Worm (Caenorhabditis elegans): ENCODE data around the gene srd-39.

The srd-39 gene

ce11 chrX:13283462-13283861, 16.9 kb downstream of the srd-39 start (continued):
- no peak for TF ChIP-seq nhr-77 (tag; optimal IDR thresholded peaks at IDR 0.05)
- 0 out of 2 replicates have a peak, but pooled peaks have one; percentile 46 for TF ChIP-seq lin-1 (GFP tag; IDR thresholded peaks at IDR 0.05)
- TF ChIP-seq madf-5 (GFP tag; IDR thresholded peaks at IDR 0.05) = 0 out of 4 replicates have a peak, but pooled peaks of 1 of the 2 experiments have one; percentile 55
- TF ChIP-seq ceh-82 (tag; optimal IDR thresholded peaks at IDR 0.05) = no peak
- no peak for TF ChIP-seq nhr-10 (tag; optimal IDR thresholded peaks at IDR 0.05)
- no peak for TF ChIP-seq lin-38 (GFP tag; IDR thresholded peaks at IDR 0.05)
- TF ChIP-seq fkh-10 (GFP tag; optimal IDR thresholded peaks at IDR 0.05) = no peak
- TF ChIP-seq lin-29 (GFP tag; IDR thresholded peaks at IDR 0.05) = no peak
- no peak for TF ChIP-seq nhr-11 (tag; optimal IDR thresholded peaks at IDR 0.05)
- no peak for TF ChIP-seq mes-2 (tag; optimal IDR thresholded peaks at IDR 0.05; ENCODE audit: poor library complexity, severe bottlenecking)
- TF ChIP-seq ceh-32 (tag; optimal IDR thresholded peaks at IDR 0.05; ENCODE audit: poor library complexity) = no peak
- TF ChIP-seq D1046.2 (GFP tag; IDR thresholded peaks at IDR 0.05) = no peak; the same call in 1 of the 2 replicates

ce11 chrX:13278876-13279275, 21.5 kb downstream of the srd-39 start, which contains the start of gene phf-33:
TSS of gene phf-33 (minus strand) at chrX:13278976.
- TF ChIP-seq lin-38 (GFP tag; IDR thresholded peaks at IDR 0.05) (no peak), snpc-1.2 (GFP tag; IDR thresholded peaks at IDR 0.05) (no peak), D1046.2 (GFP tag; IDR thresholded peaks at IDR 0.05) (no peak), gei-8 (GFP tag; optimal IDR thresholded peaks at IDR 0.05) (no peak), T26A8.4 (GFP tag; IDR thresholded peaks at IDR 0.05) (no peak), aly-2 (tag; optimal IDR thresholded peaks at IDR 0.05) (no peak), attf-4 (tag; optimal IDR thresholded peaks at IDR 0.05) (no peak), F44E2.7 (GFP tag; IDR thresholded peaks at IDR 0.05) (no peak), madf-9 (GFP tag; conservative IDR thresholded peaks at IDR 0.05) (no peak), dmd-9 (GFP tag; IDR thresholded peaks at IDR 0.05) (no peak), ces-1 (GFP tag; optimal IDR thresholded peaks at IDR 0.05) (no peak), egl-43 (GFP tag; IDR thresholded peaks at IDR 0.05) (no peak), zag-1 (tag; optimal IDR thresholded peaks at IDR 0.05) (no peak), nhr-42 (GFP tag; IDR thresholded peaks at IDR 0.05) (no peak)

- TF ChIP-seq lin-29 (GFP tag; IDR thresholded peaks at IDR 0.05) = no peak
These were observed 26.3 kb downstream of the srd-39 start, which contains the start of gene cyp-14A3 for ce11 chrX:13274102-13274501. TSS of gene cyp-14A3 (minus strand) at chrX:13274202.

ce11 chrX:13269586-13269985, 30.8 kb downstream of the srd-39 start, which contains the start of gene cyp-14A2:
TSS of gene cyp-14A2 (minus strand) at chrX:13269686.
- TF ChIP-seq lin-38 (GFP tag; IDR thresholded peaks at IDR 0.05) (no peak), dmd-6 (GFP tag; IDR thresholded peaks at IDR 0.05) (peak; percentile 42), Y5F2A.4 (GFP tag; optimal IDR thresholded peaks at IDR 0.05) (no peak)

- TF ChIP-seq lin-1 (GFP tag; IDR thresholded peaks at IDR 0.05) (no peak), daf-16 (GFP tag; optimal IDR thresholded peaks at IDR 0.05) (no peak), daf-16 (tag; optimal IDR thresholded peaks at IDR 0.05) (peak; percentile 39), dve-1 (tag; optimal IDR thresholded peaks at IDR 0.05; ENCODE audit: insufficient read depth) (peak; percentile 19)
These were observed 33.2 kb downstream of the srd-39 start, which contains the start of gene cyp-14A1 for ce11 chrX:13267230-13267629. TSS of gene cyp-14A1 (minus strand) at chrX:13267355.

ce11 chrX:13264550-13264949, 35.9 kb downstream of the srd-39 start:
- TF ChIP-seq lin-15B (tag; optimal IDR thresholded peaks at IDR 0.05) (no peak), unc-39 (tag; optimal IDR thresholded peaks at IDR 0.05) (no peak), saeg-2 (GFP tag; IDR thresholded peaks at IDR 0.05) (peak; percentile 77), ceh-28 (tag; optimal IDR thresholded peaks at IDR 0.05) (no peak), gei-8 (GFP tag; optimal IDR thresholded peaks at IDR 0.05) (peak; percentile 62), rbr-2 (tag; optimal IDR thresholded peaks at IDR 0.05) (peak; percentile 64), zfp-3 (GFP tag; conservative IDR thresholded peaks at IDR 0.05) (peak; percentile 65; the same call in 1 of the 2 replicates), vab-7 (GFP tag; IDR thresholded peaks at IDR 0.05) (peak; percentile 93), D1046.2 (GFP tag; IDR thresholded peaks at IDR 0.05) (peak; percentile 80; the same call in 1 of the 2 replicates), Y48G9A.11 (GFP tag; IDR thresholded peaks at IDR 0.05) (peak; percentile 75), zag-1 (tag; optimal IDR thresholded peaks at IDR 0.05) (no peak), lsy-2 (tag; optimal IDR thresholded peaks at IDR 0.05) (no peak), ceh-32 (tag; optimal IDR thresholded peaks at IDR 0.05; ENCODE audit: poor library complexity) (peak; percentile 45), nhr-42 (GFP tag; IDR thresholded peaks at IDR 0.05) (0 out of 2 replicates have a peak, but pooled peaks have one; percentile 71), jun-1 (tag; optimal IDR thresholded peaks at IDR 0.05) (peak; percentile 32), duxl-1 (tag; optimal IDR thresholded peaks at IDR 0.05; ENCODE audit: poor library complexity) (peak; percentile 61), daf-8 (GFP tag; IDR thresholded peaks at IDR 0.05) (0 out of 2 replicates have a peak, but pooled peaks have one; percentile 58), ceh-62 (tag; optimal IDR thresholded peaks at IDR 0.05) (no peak)

Measured in whole organism, L4 larva.